Worm (Caenorhabditis elegans) whole organism, L1 larva: ENCODE results near the gene K11G12.6.

ENCODE experiments used
- Y116A8C.19 ChIP-seq: sonication (generic microtip); optimal IDR thresholded peaks from 2 replicates; lab custom pipeline; 2016; ENCODE audit warnings: missing compliant biosample characterization, missing genetic modification characterization, borderline replicate concordance
- aha-1 ChIP-seq: fragments of 150-350 bp; optimal IDR thresholded peaks from 2 replicates; lab custom pipeline; 2014; ENCODE audit warnings: missing biosample characterization, missing genetic modification characterization
- aly-2 ChIP-seq: fragments of 150-350 bp; optimal IDR thresholded peaks from 2 replicates; lab custom pipeline; 2014; ENCODE audit warnings: missing biosample characterization, missing genetic modification characterization
- ceh-63 ChIP-seq: fragments of 200-800 bp; sonication (Bioruptor generic); optimal IDR thresholded peaks from 2 replicates; lab custom pipeline; 2018; ENCODE audit warnings: mild to moderate bottlenecking, missing genetic modification characterization, missing compliant biosample characterization
- ceh-82 ChIP-seq, 3 experiments: fragments of 150-350 bp in 1 of 3; sonication (generic microtip) in 2 of 3; optimal IDR thresholded peaks; 2 replicates each; lab custom pipeline; 2014 to 2017; ENCODE audit warnings: missing biosample characterization in 3 of 3, missing genetic modification characterization in 3 of 3
- ceh-88 ChIP-seq: fragments of 200-800 bp; sonication (Bioruptor generic); IDR thresholded peaks from 2 replicates; pipeline ENCODE4 v1.3.6; 2022; ENCODE audit warnings: missing genetic modification characterization, missing compliant biosample characterization
- dpl-1 ChIP-seq, 3 experiments: fragments of 150-350 bp in 2 of 3; sonication (generic microtip) in 1 of 3; optimal IDR thresholded peaks; 2 replicates each; lab custom pipeline; 2014 to 2017; ENCODE audit warnings: missing biosample characterization in 3 of 3, missing genetic modification characterization in 3 of 3, missing genetic modification reagents in 3 of 3
- efl-1 ChIP-seq, 4 experiments: fragments of 150-350 bp; optimal IDR thresholded peaks in 3 of 4; peaks in 1 of 4; 1 replicate in 1 of 4; 2 replicates in 3 of 4; lab custom pipeline; 2014; ENCODE audit warnings: missing biosample characterization in 2 of 4, missing genetic modification characterization in 2 of 4, missing genetic modification reagents in 2 of 4
- egl-13 ChIP-seq: sonication (generic microtip); optimal IDR thresholded peaks from 2 replicates; lab custom pipeline; 2016; ENCODE audit warnings: missing genotype, missing genetic modification reagents, missing genetic modification characterization, missing compliant biosample characterization
- egl-27 ChIP-seq, 2 experiments: fragments of 150-350 bp in 1 of 2; sonication (generic microtip); optimal IDR thresholded peaks; 3 replicates each; lab custom pipeline; 2017 to 2018; ENCODE audit warnings: missing biosample characterization in 2 of 2, missing genetic modification characterization in 2 of 2, missing genetic modification reagents in 2 of 2
- fkh-10 ChIP-seq: sonication (generic microtip); optimal IDR thresholded peaks from 2 replicates; lab custom pipeline; 2017; ENCODE audit warnings: missing biosample characterization, missing genetic modification reagents, missing genetic modification characterization
- grh-1 ChIP-seq: fragments of 200-800 bp; sonication (Bioruptor generic); IDR thresholded peaks from 2 replicates; pipeline ENCODE4 v1.3.6; 2022; ENCODE audit warnings: missing genetic modification reagents, missing genetic modification characterization, missing compliant biosample characterization
- hlh-4 ChIP-seq: sonication (generic microtip); optimal IDR thresholded peaks from 2 replicates; lab custom pipeline; 2016; ENCODE audit warnings: mild to moderate bottlenecking, missing genetic modification characterization, missing compliant biosample characterization
- jun-1 ChIP-seq: fragments of 150-350 bp; optimal IDR thresholded peaks from 2 replicates; lab custom pipeline; 2014; ENCODE audit warnings: missing biosample characterization, missing genetic modification reagents, missing genetic modification characterization
- lin-14 ChIP-seq: fragments of 200-800 bp; sonication (Bioruptor generic); optimal IDR thresholded peaks from 2 replicates; lab custom pipeline; 2018; ENCODE audit warnings: mild to moderate bottlenecking, missing genetic modification characterization, moderate library complexity, missing compliant biosample characterization
- mab-9 ChIP-seq: fragments of 200-800 bp; sonication (Bioruptor generic); IDR thresholded peaks from 2 replicates; pipeline ENCODE4 v1.3.6; 2022; ENCODE audit warnings: missing genetic modification reagents, missing genetic modification characterization, missing compliant biosample characterization
- mdl-1 ChIP-seq, 2 experiments: fragments of 150-350 bp; optimal IDR thresholded peaks; 2 replicates each; lab custom pipeline; 2014 to 2017; ENCODE audit warnings: missing biosample characterization in 2 of 2, missing genetic modification characterization in 2 of 2, inconsistent platforms in 1 of 2
- nhr-11 ChIP-seq: fragments of 150-350 bp; optimal IDR thresholded peaks from 2 replicates; lab custom pipeline; 2014; ENCODE audit warnings: missing biosample characterization, missing genetic modification characterization
- nhr-47 ChIP-seq: sonication (generic microtip); optimal IDR thresholded peaks from 2 replicates; lab custom pipeline; 2016; ENCODE audit warnings: mild to moderate bottlenecking, missing genetic modification characterization, moderate library complexity, missing compliant biosample characterization
- nhr-71 ChIP-seq: sonication (generic microtip); optimal IDR thresholded peaks from 2 replicates; lab custom pipeline; 2016; ENCODE audit warnings: mild to moderate bottlenecking, missing genetic modification characterization, moderate library complexity, missing compliant biosample characterization
- nhr-76 ChIP-seq: sonication (generic microtip); optimal IDR thresholded peaks from 2 replicates; lab custom pipeline; 2017; ENCODE audit warnings: missing biosample characterization, missing genetic modification characterization
- nhr-77 ChIP-seq: fragments of 150-350 bp; optimal IDR thresholded peaks from 2 replicates; lab custom pipeline; 2014; ENCODE audit warnings: missing biosample characterization, missing genetic modification characterization
- nhr-84 ChIP-seq: sonication (generic microtip); optimal IDR thresholded peaks from 2 replicates; lab custom pipeline; 2017; ENCODE audit warnings: missing biosample characterization, missing genetic modification characterization
- nhr-85 ChIP-seq: sonication (generic microtip); peaks from one replicate; lab custom pipeline; 2016; ENCODE audit warnings: missing genetic modification characterization, inconsistent platforms, missing compliant biosample characterization
- rnt-1 ChIP-seq: sonication (generic microtip); optimal IDR thresholded peaks from 2 replicates; lab custom pipeline; 2016; ENCODE audit warnings: mild to moderate bottlenecking, missing genetic modification characterization, moderate library complexity, missing compliant biosample characterization
- skn-1 ChIP-seq: fragments of 150-350 bp; optimal IDR thresholded peaks from 2 replicates; lab custom pipeline; 2014; ENCODE audit warnings: missing biosample characterization, missing genetic modification characterization
- snpc-4 ChIP-seq: fragments of 150-350 bp; optimal IDR thresholded peaks from 2 replicates; lab custom pipeline; 2014; ENCODE audit warnings: missing biosample characterization, missing genetic modification characterization
- swsn-7 ChIP-seq: sonication (generic microtip); optimal IDR thresholded peaks from 2 replicates; lab custom pipeline; 2016; ENCODE audit warnings: missing genetic modification characterization, missing compliant biosample characterization
- unc-130 ChIP-seq: fragments of 150-350 bp; optimal IDR thresholded peaks from 2 replicates; lab custom pipeline; 2017; ENCODE audit warnings: missing biosample characterization, missing genetic modification characterization, inconsistent platforms
- unc-30 ChIP-seq: sonication (generic microtip); optimal IDR thresholded peaks from 2 replicates; lab custom pipeline; 2017; ENCODE audit warnings: missing biosample characterization, missing genetic modification characterization
- unc-98 ChIP-seq: fragments of 200-800 bp; sonication (Bioruptor generic); IDR thresholded peaks from 2 replicates; pipeline ENCODE4 v1.3.6; 2022; ENCODE audit warnings: missing genetic modification characterization, missing compliant biosample characterization
- vab-15 ChIP-seq: sonication (generic microtip); optimal IDR thresholded peaks from 2 replicates; lab custom pipeline; 2017; ENCODE audit warnings: missing genotype, mild to moderate bottlenecking, missing genetic modification characterization, missing compliant biosample characterization
- ztf-11 ChIP-seq, 2 experiments: sonication (generic microtip); optimal IDR thresholded peaks; 2 replicates each; lab custom pipeline; 2016 to 2017; ENCODE audit warnings: missing genetic modification characterization in 2 of 2, missing biosample characterization in 1 of 2, missing compliant biosample characterization in 1 of 2
- ztf-4 ChIP-seq: fragments of 150-350 bp; optimal IDR thresholded peaks from 2 replicates; lab custom pipeline; 2014; ENCODE audit warnings: missing biosample characterization, missing genetic modification characterization

K11G12.6 gene

ce11 chrX:6705156-6705555 lies 24.3 kb downstream of the K11G12.6 start:
- no peak for TF ChIP-seq grh-1 (GFP tag; lab: Robert Waterston, UW)
- TF ChIP-seq nhr-77 (tag; lab: Kevin White, UChicago): no peak
- TF ChIP-seq fkh-10 (GFP tag; lab: Kevin White, UChicago): peak; percentile 93
- TF ChIP-seq aha-1: no peak
- no peak for TF ChIP-seq nhr-11
- TF ChIP-seq lin-14: peak; percentile 58

- TF ChIP-seq mab-9 (GFP tag; lab: Robert Waterston, UW) (0 out of 2 replicates have a peak, but pooled peaks have one; percentile 15), ceh-82 (tag; optimal IDR thresholded peaks at IDR 0.05; lab: Kevin White, UChicago) (peak in 1 of 3 experiments; percentile 1), lin-14 (peak; percentile 39), aly-2 (no peak), ceh-63 (peak; percentile 35)
These were observed 27.2 kb downstream of the K11G12.6 start, which contains the start of gene acr-2 for ce11 chrX:6702249-6702648. Gene acr-2 (plus strand): TSS chrX:6702549.

- TF ChIP-seq ztf-4 (tag; lab: Kevin White, UChicago) (no peak), nhr-85 (tag; lab: Kevin White, UChicago) (no peak), snpc-4 (tag; lab: Kevin White, UChicago) (no peak), efl-1 (optimal IDR thresholded peaks at IDR 0.05; lab: Kevin White, UChicago) (no peak), efl-1 (GFP tag; optimal IDR thresholded peaks at IDR 0.05 in 1 of 2; lab: Kevin White, UChicago) (no peak), aly-2 (no peak), skn-1 (tag; lab: Kevin White, UChicago) (no peak), Y116A8C.19 (tag; lab: Kevin White, UChicago) (no peak), unc-130 (tag; lab: Kevin White, UChicago) (no peak), unc-98 (GFP tag; lab: Robert Waterston, UW) (no peak), nhr-71 (no peak), dpl-1 (GFP tag; optimal IDR thresholded peaks at IDR 0.05; lab: Kevin White, UChicago) (no peak), ceh-88 (GFP tag; lab: Robert Waterston, UW) (no peak)
- TF ChIP-seq, all 84 proteins: peak for 0
These were observed 31.2 kb downstream of the K11G12.6 start, which contains the start of the genes F38B6.7 and F38B6.2 for ce11 chrX:6698267-6698666. Gene F38B6.7 (minus strand): TSS chrX:6698367. Gene F38B6.2 (plus strand): TSS chrX:6698533.

ce11 chrX:6693331-6693730 lies 36.1 kb downstream of the K11G12.6 start, which contains the start of gene F38B6.3:
Gene F38B6.3 (plus strand): TSS chrX:6693631.
- TF ChIP-seq egl-27 (tag; optimal IDR thresholded peaks at IDR 0.05; lab: Kevin White, UChicago) (no peak), ztf-11 (tag; optimal IDR thresholded peaks at IDR 0.05; lab: Kevin White, UChicago) (no peak), nhr-47 (tag; lab: Kevin White, UChicago) (no peak), mdl-1 (tag; optimal IDR thresholded peaks at IDR 0.05; lab: Kevin White, UChicago) (no peak), swsn-7 (tag; lab: Kevin White, UChicago) (no peak), hlh-4 (no peak), rnt-1 (no peak), jun-1 (tag; lab: Kevin White, UChicago) (no peak), egl-13 (no peak)

- TF ChIP-seq nhr-84 (tag; lab: Kevin White, UChicago) (no peak), nhr-76 (no peak), vab-15 (tag; lab: Kevin White, UChicago) (no peak), unc-30 (tag; lab: Kevin White, UChicago) (no peak), efl-1 (optimal IDR thresholded peaks at IDR 0.05; lab: Kevin White, UChicago) (no peak), efl-1 (GFP tag; optimal IDR thresholded peaks at IDR 0.05 in 1 of 2; lab: Kevin White, UChicago) (no peak)
These were observed 36.6 kb downstream of the K11G12.6 start for ce11 chrX:6692896-6693295.
